Worm (Caenorhabditis elegans): ENCODE results near the gene ZK856.16.
A peak's percentile ranks its signal among the peaks of the same experiment; 100 is the strongest.

Gene ZK856.16

ce11 chrV:10238665-10239064 is 33.3 kb upstream of the ZK856.16 start, which contains the start of gene fubl-1:
TSS of gene fubl-1 (minus strand) at chrV:10238866.
- TF ChIP-seq lin-11 (tag; optimal IDR thresholded peaks at IDR 0.05) (peak; percentile 64), nhr-129 (tag; optimal IDR thresholded peaks at IDR 0.05) (peak; percentile 29), nhr-25 (tag; optimal IDR thresholded peaks at IDR 0.05) (no peak), nhr-12 (tag; optimal IDR thresholded peaks at IDR 0.05) (no peak), unc-55 (GFP tag; optimal IDR thresholded peaks at IDR 0.05) (peak; percentile 33), aly-2 (tag; optimal IDR thresholded peaks at IDR 0.05) (no peak), lsy-2 (tag; optimal IDR thresholded peaks at IDR 0.05) (peak in 1 of 2 experiments; percentile 43), C34F6.9 (tag; optimal IDR thresholded peaks at IDR 0.05) (peak; percentile 50), ztf-1 (GFP tag; conservative IDR thresholded peaks at IDR 0.05) (no peak), ceh-16 (tag; optimal IDR thresholded peaks at IDR 0.05) (no peak), ama-1 (optimal IDR thresholded peaks at IDR 0.05) (peak; percentile 29), nhr-21 (tag; optimal IDR thresholded peaks at IDR 0.05) (no peak), lin-13 (GFP tag; optimal IDR thresholded peaks at IDR 0.05) (no peak), crh-2 (tag; optimal IDR thresholded peaks at IDR 0.05) (no peak)

- TF ChIP-seq ztf-11 (tag; optimal IDR thresholded peaks at IDR 0.05) (no peak), gmeb-1 (tag; optimal IDR thresholded peaks at IDR 0.05) (no peak), lin-13 (GFP tag; optimal IDR thresholded peaks at IDR 0.05) (no peak), ama-1 (optimal IDR thresholded peaks at IDR 0.05) (no peak), ceh-82 (tag; optimal IDR thresholded peaks at IDR 0.05) (no peak), nhr-23 (tag; optimal IDR thresholded peaks at IDR 0.05) (no peak), alr-1 (tag; optimal IDR thresholded peaks at IDR 0.05) (no peak), skn-1 (tag; optimal IDR thresholded peaks at IDR 0.05) (no peak), lin-39 (tag; optimal IDR thresholded peaks at IDR 0.05) (no peak), snpc-4 (tag; optimal IDR thresholded peaks at IDR 0.05) (no peak), aly-2 (tag; optimal IDR thresholded peaks at IDR 0.05) (no peak), F13H6.1 (tag; optimal IDR thresholded peaks at IDR 0.05) (no peak), zag-1 (tag; optimal IDR thresholded peaks at IDR 0.05) (no peak), nhr-11 (tag; optimal IDR thresholded peaks at IDR 0.05) (no peak), nhr-25 (tag; optimal IDR thresholded peaks at IDR 0.05) (no peak), mbf-1 (tag; optimal IDR thresholded peaks at IDR 0.05) (no peak), unc-55 (GFP tag; optimal IDR thresholded peaks at IDR 0.05) (no peak), unc-39 (tag; optimal IDR thresholded peaks at IDR 0.05) (no peak)
These were observed 32.6 kb upstream of the ZK856.16 start for ce11 chrV:10237959-10238444.

DNA sequence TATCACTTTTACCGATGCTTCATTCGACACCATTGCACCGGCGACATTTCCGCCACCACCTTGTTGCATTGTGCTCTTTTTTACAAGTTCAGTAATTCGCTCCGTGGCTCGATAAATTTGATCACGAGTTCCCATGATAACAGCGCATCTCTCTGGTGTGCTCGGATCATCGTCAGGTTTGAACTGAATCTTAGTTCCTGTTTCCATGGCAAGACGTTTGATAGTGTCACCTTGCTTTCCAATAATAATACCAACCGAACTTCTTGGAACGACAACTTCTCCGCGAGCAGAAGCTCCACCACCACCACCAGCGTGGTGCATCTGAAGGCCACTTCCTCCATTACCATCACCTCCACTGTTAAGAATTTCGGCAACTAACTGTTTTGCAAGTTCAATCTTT is 31.8 kb upstream of the ZK856.16 start:
- TF ChIP-seq zag-1 (tag; optimal IDR thresholded peaks at IDR 0.05): no peak
- TF ChIP-seq nhr-6 (tag; optimal IDR thresholded peaks at IDR 0.05): no peak
- no peak for TF ChIP-seq nhr-237 (tag; optimal IDR thresholded peaks at IDR 0.05)
- TF ChIP-seq sem-4 (tag; optimal IDR thresholded peaks at IDR 0.05): no peak
- no peak for TF ChIP-seq nhr-23 (tag; optimal IDR thresholded peaks at IDR 0.05)
- TF ChIP-seq snpc-4 (tag; optimal IDR thresholded peaks at IDR 0.05): no peak
- no peak for TF ChIP-seq nhr-11 (tag; optimal IDR thresholded peaks at IDR 0.05)
- no peak for TF ChIP-seq Y55F3AM.14 (GFP tag; optimal IDR thresholded peaks at IDR 0.05)

DNA sequence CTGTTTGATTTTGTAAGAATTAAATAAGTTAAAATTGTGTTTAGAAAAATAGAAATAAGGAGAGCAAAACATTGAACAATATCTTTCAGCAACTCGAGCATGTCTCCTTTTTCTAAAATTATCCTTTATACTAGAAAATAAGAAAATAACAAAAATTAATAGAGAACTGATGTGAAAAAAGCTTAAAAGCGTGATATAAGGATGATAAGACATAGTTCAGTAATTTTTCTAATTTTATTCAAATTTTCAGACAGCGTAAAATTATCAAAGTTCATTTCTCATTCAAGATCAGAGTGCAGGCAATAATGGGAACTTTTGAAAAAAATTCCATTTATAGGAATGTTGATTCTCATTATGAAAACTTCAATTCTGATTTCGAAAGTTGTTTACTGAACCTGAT is 27.9 kb upstream of the ZK856.16 start, which contains the start of gene str-182:
TSS of gene str-182 (minus strand) at position 101 of the 400 bp plus-strand sequence.
- TF ChIP-seq mdl-1 (tag; optimal IDR thresholded peaks at IDR 0.05) (no peak), nhr-10 (tag; optimal IDR thresholded peaks at IDR 0.05) (no peak), nhr-25 (tag; optimal IDR thresholded peaks at IDR 0.05) (no peak), lin-39 (tag; optimal IDR thresholded peaks at IDR 0.05) (no peak), snpc-4 (tag; optimal IDR thresholded peaks at IDR 0.05) (no peak), sma-9 (GFP tag; optimal IDR thresholded peaks at IDR 0.05) (no peak), sma-9 (tag; optimal IDR thresholded peaks at IDR 0.05) (no peak), ama-1 (optimal IDR thresholded peaks at IDR 0.05) (no peak), nhr-237 (tag; optimal IDR thresholded peaks at IDR 0.05) (no peak), elt-3 (tag; optimal IDR thresholded peaks at IDR 0.05) (no peak)

DNA sequence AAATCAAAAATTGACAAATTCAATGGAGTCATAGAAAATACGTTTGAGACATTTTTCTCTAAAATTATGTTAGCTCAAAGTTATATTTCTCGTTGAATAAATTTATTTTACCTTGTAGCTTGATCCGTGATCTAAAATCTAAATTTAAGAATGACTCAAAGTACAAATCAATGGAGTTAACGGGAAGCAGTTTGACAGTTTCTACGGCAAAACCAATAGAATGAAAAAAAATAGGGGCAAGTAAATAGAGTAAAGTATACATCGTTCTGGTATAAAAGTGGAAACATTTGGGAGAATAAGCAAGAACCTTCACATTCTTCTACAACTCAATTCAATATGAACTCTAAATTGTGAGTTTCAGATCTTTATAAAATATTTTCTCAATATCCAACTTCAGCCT is 25.5 kb upstream of the ZK856.16 start, which contains the start of gene fipr-6:
TSS of gene fipr-6 (plus strand) at position 301 of the 400 bp plus-strand sequence.
- TF ChIP-seq gmeb-1 (tag; optimal IDR thresholded peaks at IDR 0.05) (no peak), ztf-1 (GFP tag; conservative IDR thresholded peaks at IDR 0.05) (no peak), sma-3 (GFP tag; optimal IDR thresholded peaks at IDR 0.05) (no peak), Y55F3AM.14 (GFP tag; optimal IDR thresholded peaks at IDR 0.05) (no peak), nhr-11 (tag; optimal IDR thresholded peaks at IDR 0.05) (no peak), nhr-10 (tag; optimal IDR thresholded peaks at IDR 0.05) (no peak), lin-13 (GFP tag; optimal IDR thresholded peaks at IDR 0.05) (no peak), snpc-4 (tag; optimal IDR thresholded peaks at IDR 0.05) (no peak), ZK546.5 (tag; optimal IDR thresholded peaks at IDR 0.05) (no peak), ztf-11 (tag; optimal IDR thresholded peaks at IDR 0.05) (no peak), mbf-1 (tag; optimal IDR thresholded peaks at IDR 0.05) (no peak), mab-5 (tag; optimal IDR thresholded peaks at IDR 0.05) (no peak), ceh-16 (tag; optimal IDR thresholded peaks at IDR 0.05) (no peak)

Measured in whole organism, L2 larva.